Worm (Caenorhabditis elegans): ENCODE measurements around the gene F14H12.8.
"Not testable (repeated sequence)": the region's sequence is repeated elsewhere in the genome, so short reads cannot be mapped to it uniquely, and the experiment has no call there.

DNA sequence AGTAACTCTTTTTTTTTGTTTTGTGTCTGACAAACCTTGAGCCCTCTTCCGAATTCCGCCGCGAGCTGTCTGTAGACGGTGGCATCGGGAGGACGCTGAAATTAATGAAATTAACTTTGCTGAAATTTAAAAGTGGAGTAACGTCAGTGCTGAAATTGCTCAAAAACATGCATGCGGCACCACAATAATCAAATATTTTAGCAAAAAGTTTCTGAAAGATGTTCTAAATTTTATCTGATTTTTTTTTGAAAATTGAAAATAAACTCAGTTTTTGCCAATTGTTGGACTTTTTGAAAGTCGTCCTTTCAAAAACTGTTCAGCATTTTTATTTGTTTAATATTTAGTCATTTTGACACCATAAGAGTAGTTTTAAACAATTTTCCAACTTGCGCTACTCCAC, 28.8 kb downstream of the F14H12.8 start, which contains the start of gene cst-2:
- not testable (repeated sequence) for TF ChIP-seq sem-2 (GFP tag; optimal IDR thresholded peaks at IDR 0.05); nhr-2 (tag; optimal IDR thresholded peaks at IDR 0.05); cnd-1 (tag; optimal IDR thresholded peaks at IDR 0.05); mep-1 (tag; optimal IDR thresholded peaks at IDR 0.05); elt-1 (tag; optimal IDR thresholded peaks at IDR 0.05; ENCODE audit: borderline replicate concordance, insufficient read depth); nhr-237 (tag; optimal IDR thresholded peaks at IDR 0.05)
